Worm (Caenorhabditis elegans) whole organism, midembryonic: ENCODE data around the gene F16B4.2.

Experiments used
- flt-1 ChIP-seq: fragments of 200-800 bp; sonication (Bioruptor generic); IDR thresholded peaks from 2 replicates; pipeline ENCODE4 v1.3.6; 2022; ENCODE audit warnings: missing genetic modification characterization, missing compliant biosample characterization
- klf-2 ChIP-seq: fragments of 200-800 bp; sonication (Bioruptor generic); conservative IDR thresholded peaks from 2 replicates; pipeline ENCODE4 v1.3.6; 2022; ENCODE audit warnings: missing genetic modification reagents, missing genetic modification characterization, missing compliant biosample characterization
- ref-1 ChIP-seq: fragments of 200-800 bp; sonication (Bioruptor generic); conservative IDR thresholded peaks from 2 replicates; pipeline ENCODE4 v1.3.6; 2022; ENCODE audit warnings: missing genetic modification reagents, missing genetic modification characterization, missing compliant biosample characterization
- tab-1 ChIP-seq: fragments of 200-800 bp; sonication (Bioruptor generic); IDR thresholded peaks from 2 replicates; pipeline ENCODE4 v1.3.6; 2022; ENCODE audit warnings: missing genetic modification characterization, missing compliant biosample characterization

DNA sequence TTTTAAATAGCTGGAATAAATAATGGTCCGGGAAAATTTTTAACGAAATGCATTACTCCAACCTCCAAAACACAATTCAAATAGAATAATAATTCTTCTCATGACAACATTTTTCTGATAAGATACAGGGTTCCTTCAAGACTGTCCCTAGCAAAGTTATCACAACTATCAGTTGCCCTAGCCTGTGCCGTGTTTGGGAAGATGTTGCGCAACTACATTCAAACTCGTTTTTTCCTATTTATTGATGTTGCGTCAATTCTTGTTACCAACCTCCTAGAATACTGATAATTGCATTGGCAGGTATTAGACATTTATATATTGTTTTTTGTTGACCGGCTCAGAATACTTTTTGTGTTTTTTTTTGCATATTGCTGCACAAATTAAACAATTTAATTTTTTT, 45.8 kb upstream of the F16B4.2 start:
- TF ChIP-seq ref-1 (GFP tag; lab: Robert Waterston, UW): no peak
- TF ChIP-seq tab-1 (GFP tag; lab: Robert Waterston, UW): no peak
- no peak for TF ChIP-seq klf-2 (GFP tag; lab: Robert Waterston, UW)
- TF ChIP-seq flt-1: no peak
